Fruit fly (Drosophila melanogaster) whole organism, wandering third instar larva: Measurements from ENCODE around the gene CG14598.
A peak's percentile ranks its signal among the peaks of the same experiment; 100 is the strongest.

Experiments
- Abd-B ChIP-seq: fragments of >200 bp; optimal IDR thresholded peaks from 2 replicates; lab custom pipeline; 2017; ENCODE audit warnings: missing biosample characterization, missing genetic modification characterization
- CG32264 ChIP-seq: fragments of 200-800 bp; sonication (Bioruptor generic); optimal IDR thresholded peaks from 2 replicates; lab custom pipeline; 2016; ENCODE audit warnings: missing biosample characterization, missing genetic modification characterization
- CG9705 ChIP-seq: fragments of 200-800 bp; sonication (Bioruptor generic); optimal IDR thresholded peaks from 2 replicates; lab custom pipeline; 2018; ENCODE audit warnings: missing biosample characterization, mild to moderate bottlenecking, missing genetic modification characterization
- CrebA ChIP-seq: fragments of 200-800 bp; sonication (Bioruptor generic); optimal IDR thresholded peaks from 2 replicates; lab custom pipeline; 2016; ENCODE audit warnings: missing biosample characterization, mild to moderate bottlenecking, missing genetic modification characterization, borderline replicate concordance
- Dfd ChIP-seq: fragments of >200 bp; optimal IDR thresholded peaks from 2 replicates; lab custom pipeline; 2017; ENCODE audit warnings: missing biosample characterization, missing genetic modification characterization
- Dif ChIP-seq: fragments of 200-275, 200-300 bp; sonication (Bioruptor generic); optimal IDR thresholded peaks from 2 replicates; lab custom pipeline; 2018; ENCODE audit warnings: missing biosample characterization, missing genetic modification characterization; ENCODE audit not compliant: partially characterized antibody
- GATAd ChIP-seq: sonication (Bioruptor generic); optimal IDR thresholded peaks from 2 replicates; lab custom pipeline; 2016; ENCODE audit warnings: missing biosample characterization, missing genetic modification characterization
- HLH106 ChIP-seq: fragments of 200-800 bp; optimal IDR thresholded peaks from 3 replicates; lab custom pipeline; 2019; ENCODE audit warnings: missing biosample characterization, mild to moderate bottlenecking, missing genetic modification characterization, moderate library complexity
- Hnf4 ChIP-seq: fragments of 200-800 bp; sonication (Bioruptor generic); optimal IDR thresholded peaks from 2 replicates; lab custom pipeline; 2016; ENCODE audit warnings: missing biosample characterization, mild to moderate bottlenecking, missing genetic modification characterization
- Hr78 ChIP-seq: fragments of >200 bp; optimal IDR thresholded peaks from 2 replicates; lab custom pipeline; 2017; ENCODE audit warnings: missing biosample characterization, missing genetic modification characterization
- Hr83 ChIP-seq: fragments of 200-300 bp; sonication (Bioruptor generic); optimal IDR thresholded peaks from 2 replicates; lab custom pipeline; 2016; ENCODE audit warnings: missing biosample characterization, mild to moderate bottlenecking, missing genetic modification characterization, moderate library complexity; ENCODE audit not compliant: poor library complexity, severe bottlenecking
- Jra ChIP-seq: sonication (Bioruptor generic); optimal IDR thresholded peaks from 2 replicates; lab custom pipeline; 2016; ENCODE audit warnings: missing biosample characterization, missing genetic modification characterization
- Mio ChIP-seq: sonication (Bioruptor generic); optimal IDR thresholded peaks from 2 replicates; lab custom pipeline; 2016; ENCODE audit warnings: missing biosample characterization, missing genetic modification characterization
- Myc ChIP-seq: fragments of >200 bp; optimal IDR thresholded peaks from 2 replicates; lab custom pipeline; 2017
- N ChIP-seq: fragments of >200 bp; optimal IDR thresholded peaks from 2 replicates; lab custom pipeline; 2018; ENCODE audit warnings: missing biosample characterization, missing external identifiers, missing genetic modification characterization
- OdsH ChIP-seq: fragments of 200-800 bp; sonication (Bioruptor generic); optimal IDR thresholded peaks from 2 replicates; lab custom pipeline; 2016; ENCODE audit warnings: missing biosample characterization, mild to moderate bottlenecking, missing genetic modification characterization
- Rel ChIP-seq, 2 experiments: fragments of 200-800 bp; sonication (Bioruptor generic) in 1 of 2; optimal IDR thresholded peaks; 2 replicates in 1 of 2; 3 replicates in 1 of 2; lab custom pipeline; 2016 to 2019; ENCODE audit warnings: mild to moderate bottlenecking in 2 of 2, missing biosample characterization in 2 of 2, missing genetic modification characterization in 2 of 2, moderate library complexity in 1 of 2
- Sp1 ChIP-seq: fragments of 200-800 bp; sonication (Bioruptor generic); optimal IDR thresholded peaks from 3 replicates; lab custom pipeline; 2019; ENCODE audit warnings: missing biosample characterization, mild to moderate bottlenecking, missing genetic modification characterization, moderate library complexity
- Vsx2 ChIP-seq: fragments of 200-300, 225-300 bp; sonication (Bioruptor generic); optimal IDR thresholded peaks from 2 replicates; lab custom pipeline; 2018; ENCODE audit warnings: missing biosample characterization, missing genetic modification characterization; ENCODE audit not compliant: partially characterized antibody
- br ChIP-seq: fragments of 200-800 bp; sonication (Bioruptor generic); optimal IDR thresholded peaks from 2 replicates; lab custom pipeline; 2016; ENCODE audit warnings: missing biosample characterization, missing genetic modification characterization
- brk ChIP-seq: fragments of 200-800 bp; sonication (Bioruptor generic); optimal IDR thresholded peaks from 2 replicates; lab custom pipeline; 2016; ENCODE audit warnings: missing biosample characterization, mild to moderate bottlenecking, missing genetic modification characterization
- dl ChIP-seq, 2 experiments: fragments of 175-275, 200-275 bp in 1 of 2; fragments of 200-275 bp in 1 of 2; sonication (Bioruptor generic); optimal IDR thresholded peaks; lab custom pipeline; 2018; ENCODE audit warnings: mild to moderate bottlenecking in 2 of 2, missing biosample characterization in 2 of 2, missing genetic modification characterization in 2 of 2, moderate library complexity in 2 of 2; ENCODE audit not compliant: partially characterized antibody in 2 of 2, insufficient read depth in 1 of 2
- dmrt93B ChIP-seq: fragments of 200-800 bp; sonication (Bioruptor generic); optimal IDR thresholded peaks from 2 replicates; lab custom pipeline; 2018; ENCODE audit warnings: missing biosample characterization, mild to moderate bottlenecking, missing genetic modification characterization
- dsf ChIP-seq: sonication (Bioruptor generic); optimal IDR thresholded peaks from 2 replicates; lab custom pipeline; 2016; ENCODE audit warnings: missing biosample characterization, missing genetic modification characterization, borderline replicate concordance
- ey ChIP-seq: fragments of 200-800 bp; sonication (Bioruptor generic); optimal IDR thresholded peaks from 2 replicates; lab custom pipeline; 2016; ENCODE audit warnings: missing biosample characterization, missing genetic modification characterization
- foxo ChIP-seq, 2 experiments: fragments of 200-800 bp; sonication (Bioruptor generic); optimal IDR thresholded peaks; 2 replicates in 1 of 2; 3 replicates in 1 of 2; lab custom pipeline; 2016 to 2017; ENCODE audit warnings: missing biosample characterization in 2 of 2, missing genetic modification characterization in 2 of 2
- fru ChIP-seq: fragments of 200-800 bp; sonication (Bioruptor generic); optimal IDR thresholded peaks from 3 replicates; lab custom pipeline; 2016; ENCODE audit warnings: missing biosample characterization, mild to moderate bottlenecking, missing genetic modification characterization
- h ChIP-seq: fragments of 200-800 bp; sonication (Bioruptor generic); optimal IDR thresholded peaks from 3 replicates; lab custom pipeline; 2016; ENCODE audit warnings: missing biosample characterization, mild to moderate bottlenecking, missing genetic modification characterization
- jim ChIP-seq: fragments of 175-275, 200-325 bp; sonication (Bioruptor generic); optimal IDR thresholded peaks from 2 replicates; lab custom pipeline; 2016; ENCODE audit warnings: missing biosample characterization, mild to moderate bottlenecking, missing genetic modification characterization
- lola ChIP-seq: fragments of >200 bp; optimal IDR thresholded peaks from 2 replicates; lab custom pipeline; 2017; ENCODE audit warnings: missing biosample characterization, missing genetic modification characterization
- pan ChIP-seq: fragments of >200 bp; optimal IDR thresholded peaks from 2 replicates; lab custom pipeline; 2017
- psq ChIP-seq: fragments of 200-800 bp; sonication (Bioruptor generic); optimal IDR thresholded peaks from 3 replicates; lab custom pipeline; 2017; ENCODE audit warnings: missing biosample characterization, mild to moderate bottlenecking, missing genetic modification characterization, moderate library complexity
- rgr ChIP-seq: fragments of 200-800 bp; sonication (Bioruptor generic); optimal IDR thresholded peaks from 3 replicates; lab custom pipeline; 2016; ENCODE audit warnings: missing biosample characterization, mild to moderate bottlenecking, missing genetic modification characterization
- sage ChIP-seq: fragments of 200-800 bp; sonication (Bioruptor generic); optimal IDR thresholded peaks from 2 replicates; lab custom pipeline; 2016; ENCODE audit warnings: missing biosample characterization, mild to moderate bottlenecking, missing genetic modification characterization
- sv ChIP-seq: fragments of 200-800 bp; sonication (Bioruptor generic); optimal IDR thresholded peaks from 3 replicates; lab custom pipeline; 2016; ENCODE audit warnings: missing biosample characterization, missing genetic modification characterization
- tai ChIP-seq: sonication (Bioruptor generic); optimal IDR thresholded peaks from 2 replicates; lab custom pipeline; 2016; ENCODE audit warnings: missing biosample characterization, missing genetic modification characterization
- usp ChIP-seq: fragments of >200 bp; optimal IDR thresholded peaks from 2 replicates; lab custom pipeline; 2017; ENCODE audit warnings: missing biosample characterization, missing genetic modification characterization
- woc ChIP-seq: sonication (Bioruptor generic); optimal IDR thresholded peaks from 2 replicates; lab custom pipeline; 2016; ENCODE audit warnings: missing biosample characterization, mild to moderate bottlenecking, missing genetic modification characterization

The CG14598 gene

dm6 chr3R:7441359-7441758, 1.8 kb downstream of the CG14598 start:
- TF ChIP-seq dl (GFP tag; optimal IDR thresholded peaks at IDR 0.05; lab: Kevin White, UChicago; ENCODE audit: insufficient read depth in 1 of 2, partially characterized antibody in 2 of 2) (no peak), N (GFP tag; lab: Kevin White, UChicago) (no peak), Myc (lab: Kevin White, UChicago) (no peak), dsf (GFP tag; lab: Kevin White, UChicago) (no peak), CrebA (no peak), Mio (no peak)

DNA sequence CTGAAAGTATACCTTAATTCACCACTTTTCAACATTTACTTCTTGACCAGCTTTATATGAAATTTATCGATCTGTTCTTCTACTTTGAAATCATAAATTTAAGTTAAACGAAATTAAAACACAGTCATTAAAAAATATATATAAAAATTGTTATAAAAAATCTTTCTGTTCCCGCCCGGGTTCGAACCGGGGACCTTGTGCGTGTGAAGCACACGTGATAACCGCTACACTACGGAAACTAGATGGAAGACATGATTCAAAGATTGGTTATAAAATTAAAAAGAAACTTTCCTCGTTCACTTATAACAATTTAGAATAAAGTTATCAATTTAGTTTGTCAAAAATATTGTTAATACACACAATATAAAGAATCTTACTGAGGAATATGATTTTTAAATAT, 32.3 kb downstream of the CG14598 start:
- TF ChIP-seq rgr (no peak), jim (GFP tag; lab: Kevin White, UChicago) (no peak), dmrt93B (GFP tag; lab: Kevin White, UChicago) (no peak), Abd-B (GFP tag; lab: Kevin White, UChicago) (no peak), Rel (GFP tag; optimal IDR thresholded peaks at IDR 0.05; lab: Kevin White, UChicago) (no peak), Rel (tag; optimal IDR thresholded peaks at IDR 0.05; lab: Kevin White, UChicago) (peak; percentile 82), GATAd (no peak), Sp1 (GFP tag; lab: Kevin White, UChicago) (no peak), tai (GFP tag; lab: Kevin White, UChicago) (no peak), Hr83 (GFP tag; lab: Kevin White, UChicago) (no peak), Jra (GFP tag; lab: Kevin White, UChicago) (no peak), Myc (lab: Kevin White, UChicago) (peak; percentile 8), Mio (no peak), ey (no peak), CrebA (peak; percentile 30), brk (GFP tag; lab: Kevin White, UChicago) (no peak), OdsH (GFP tag; lab: Kevin White, UChicago) (no peak), Vsx2 (GFP tag; lab: Kevin White, UChicago) (no peak), Dif (GFP tag; lab: Kevin White, UChicago) (no peak), lola (GFP tag; lab: Kevin White, UChicago) (no peak), foxo (GFP tag; optimal IDR thresholded peaks at IDR 0.05; lab: Kevin White, UChicago) (no peak), Hnf4 (GFP tag; lab: Kevin White, UChicago) (no peak), CG32264 (GFP tag; lab: Kevin White, UChicago) (no peak), CG9705 (no peak), dl (GFP tag; optimal IDR thresholded peaks at IDR 0.05; lab: Kevin White, UChicago; ENCODE audit: insufficient read depth in 1 of 2, partially characterized antibody in 2 of 2) (no peak)
- TF ChIP-seq, all 38 proteins: peak for 3

- TF ChIP-seq pan (lab: Kevin White, UChicago) (no peak), sage (GFP tag; lab: Kevin White, UChicago) (peak; percentile 91), Hr78 (no peak), woc (GFP tag; lab: Kevin White, UChicago) (peak; percentile 91), GATAd (peak; percentile 89), Dif (GFP tag; lab: Kevin White, UChicago) (no peak), jim (GFP tag; lab: Kevin White, UChicago) (no peak), dmrt93B (GFP tag; lab: Kevin White, UChicago) (peak; percentile 94), CrebA (peak; percentile 82), h (GFP tag; lab: Kevin White, UChicago) (peak; percentile 96), Abd-B (GFP tag; lab: Kevin White, UChicago) (no peak), br (GFP tag; lab: Kevin White, UChicago) (peak; percentile 95), sv (GFP tag; lab: Kevin White, UChicago) (peak; percentile 96), tai (GFP tag; lab: Kevin White, UChicago) (peak; percentile 95), fru (GFP tag; lab: Kevin White, UChicago) (peak; percentile 96), Sp1 (GFP tag; lab: Kevin White, UChicago) (peak; percentile 99), psq (GFP tag; lab: Kevin White, UChicago) (peak; percentile 94), CG32264 (GFP tag; lab: Kevin White, UChicago) (peak; percentile 89), Vsx2 (GFP tag; lab: Kevin White, UChicago) (no peak), dsf (GFP tag; lab: Kevin White, UChicago) (peak; percentile 87), CG9705 (peak; percentile 96), ey (peak; percentile 96), Myc (lab: Kevin White, UChicago) (no peak), brk (GFP tag; lab: Kevin White, UChicago) (peak; percentile 93), dl (GFP tag; optimal IDR thresholded peaks at IDR 0.05; lab: Kevin White, UChicago; ENCODE audit: insufficient read depth in 1 of 2, partially characterized antibody in 2 of 2) (no peak), foxo (GFP tag; optimal IDR thresholded peaks at IDR 0.05; lab: Kevin White, UChicago) (peak; percentile 85 to 97), lola (GFP tag; lab: Kevin White, UChicago) (no peak), Rel (GFP tag; optimal IDR thresholded peaks at IDR 0.05; lab: Kevin White, UChicago) (peak; percentile 13), Rel (tag; optimal IDR thresholded peaks at IDR 0.05; lab: Kevin White, UChicago) (peak; percentile 89), Hnf4 (GFP tag; lab: Kevin White, UChicago) (peak; percentile 96), Dfd (GFP tag; lab: Kevin White, UChicago) (peak; percentile 58), rgr (peak; percentile 98), OdsH (GFP tag; lab: Kevin White, UChicago) (peak; percentile 96), Jra (GFP tag; lab: Kevin White, UChicago) (peak; percentile 92), HLH106 (peak; percentile 99), N (GFP tag; lab: Kevin White, UChicago) (no peak), Hr83 (GFP tag; lab: Kevin White, UChicago) (peak; percentile 88), usp (GFP tag; lab: Kevin White, UChicago) (no peak), Mio (peak; percentile 84)
Measured at dm6 chr3R:7473767-7474254, 34.3 kb downstream of the CG14598 start, which contains the start of gene CG1142. TSS of gene CG1142 (minus strand) at chr3R:7473781.
